Fruit fly (Drosophila melanogaster): ENCODE results near the gene CG32856.
A peak's percentile ranks its signal among the peaks of the same experiment; 100 is the strongest.

CG32856 gene

DNA sequence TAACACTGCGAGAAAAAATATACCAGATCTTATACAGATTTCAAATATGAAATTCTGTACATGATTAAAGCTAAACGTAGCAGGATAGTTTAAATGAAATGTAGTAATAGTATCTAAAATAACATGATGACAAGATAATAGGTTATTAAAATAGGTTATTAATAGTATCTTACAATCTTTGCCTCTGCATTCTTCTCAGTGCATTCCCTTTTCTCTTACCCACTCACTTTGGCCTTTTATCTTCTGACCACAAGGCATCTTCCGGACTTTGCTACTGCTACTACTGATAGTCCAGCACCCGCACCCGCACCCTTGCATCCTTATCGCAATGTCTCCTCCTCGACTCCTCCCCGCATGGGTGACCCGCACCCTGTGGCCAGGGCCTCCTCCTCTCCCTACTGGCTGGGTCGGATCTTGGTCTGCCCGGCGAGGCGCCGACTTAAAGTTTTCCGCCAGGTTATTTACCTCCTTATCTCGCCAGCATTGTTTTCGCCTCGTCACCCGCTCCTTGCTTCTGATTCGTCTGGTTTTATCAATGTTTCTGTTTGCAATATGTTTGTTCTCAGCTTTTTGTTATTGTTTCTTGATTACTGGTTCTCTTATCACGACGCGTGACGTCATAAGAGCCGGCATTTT is 19.4 kb upstream of the CG32856 start:
- TF ChIP-seq jim (GFP tag; optimal IDR thresholded peaks at IDR 0.05) (no peak), HLH106 (tag; optimal IDR thresholded peaks at IDR 0.05) (peak; percentile 70), fru (GFP tag; optimal IDR thresholded peaks at IDR 0.05) (peak; percentile 72), Jra (GFP tag; optimal IDR thresholded peaks at IDR 0.05) (peak; percentile 16), Dif (GFP tag; optimal IDR thresholded peaks at IDR 0.05; ENCODE audit: partially characterized antibody) (no peak), dmrt93B (GFP tag; optimal IDR thresholded peaks at IDR 0.05) (peak; percentile 7), Hnf4 (GFP tag; optimal IDR thresholded peaks at IDR 0.05) (peak; percentile 74), Vsx2 (GFP tag; optimal IDR thresholded peaks at IDR 0.05; ENCODE audit: partially characterized antibody) (no peak), h (GFP tag; optimal IDR thresholded peaks at IDR 0.05) (peak; percentile 65), Sp1 (GFP tag; optimal IDR thresholded peaks at IDR 0.05) (peak; percentile 68), foxo (GFP tag; optimal IDR thresholded peaks at IDR 0.05) (peak in 1 of 2 experiments; percentile 79), rgr (GFP tag; optimal IDR thresholded peaks at IDR 0.05) (peak; percentile 76), OdsH (GFP tag; optimal IDR thresholded peaks at IDR 0.05) (peak; percentile 73), Myc (optimal IDR thresholded peaks at IDR 0.05) (no peak), psq (GFP tag; optimal IDR thresholded peaks at IDR 0.05) (peak; percentile 73), Rel (GFP tag; optimal IDR thresholded peaks at IDR 0.05) (no peak), Rel (tag; optimal IDR thresholded peaks at IDR 0.05) (peak; percentile 11), sv (GFP tag; optimal IDR thresholded peaks at IDR 0.05) (no peak), ey (GFP tag; optimal IDR thresholded peaks at IDR 0.05) (peak; percentile 68), Hr78 (GFP tag; optimal IDR thresholded peaks at IDR 0.05) (no peak), pan (optimal IDR thresholded peaks at IDR 0.05) (no peak), dl (GFP tag; optimal IDR thresholded peaks at IDR 0.05; ENCODE audit: insufficient read depth in 1 of 2, partially characterized antibody in 2 of 2) (no peak), br (GFP tag; optimal IDR thresholded peaks at IDR 0.05) (peak; percentile 62)

dm6 chr3R:15983541-15984229 is 18.5 kb upstream of the CG32856 start:
- no peak for TF ChIP-seq sv (GFP tag; optimal IDR thresholded peaks at IDR 0.05)
- no peak for TF ChIP-seq h (GFP tag; optimal IDR thresholded peaks at IDR 0.05)
- TF ChIP-seq N (GFP tag; optimal IDR thresholded peaks at IDR 0.05) = no peak
- TF ChIP-seq Dif (GFP tag; optimal IDR thresholded peaks at IDR 0.05; ENCODE audit: partially characterized antibody) = no peak
- peak; percentile 46 for TF ChIP-seq Myc (optimal IDR thresholded peaks at IDR 0.05)
- no peak for TF ChIP-seq CrebA (GFP tag; optimal IDR thresholded peaks at IDR 0.05; ENCODE audit: borderline replicate concordance)

dm6 chr3R:15975170-15975569 is 10.0 kb upstream of the CG32856 start:
- TF ChIP-seq CG9705 (GFP tag; optimal IDR thresholded peaks at IDR 0.05) = no peak

DNA sequence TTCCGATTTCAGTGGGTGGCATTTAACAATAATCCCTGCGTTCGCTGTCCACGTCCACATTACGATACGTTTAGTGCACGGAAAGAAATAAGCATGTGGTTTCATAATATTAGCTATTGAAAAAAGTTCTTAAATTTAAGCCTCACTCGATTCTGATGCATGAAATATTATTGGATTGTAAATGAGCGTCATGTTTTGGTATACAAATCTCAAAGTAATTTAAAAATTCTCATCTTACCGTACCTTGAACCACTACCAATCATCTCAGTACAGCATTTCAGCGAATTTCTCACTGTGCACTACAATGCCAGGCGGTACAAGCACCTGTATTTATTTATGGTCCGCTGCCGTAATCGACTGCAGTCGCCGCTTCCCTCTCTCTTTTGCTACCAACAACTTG is 9.1 kb upstream of the CG32856 start:
- TF ChIP-seq psq (GFP tag; optimal IDR thresholded peaks at IDR 0.05) (no peak), pan (optimal IDR thresholded peaks at IDR 0.05) (no peak), CG9705 (GFP tag; optimal IDR thresholded peaks at IDR 0.05) (peak; percentile 1), brk (GFP tag; optimal IDR thresholded peaks at IDR 0.05) (no peak), ey (GFP tag; optimal IDR thresholded peaks at IDR 0.05) (peak; percentile 84), sv (GFP tag; optimal IDR thresholded peaks at IDR 0.05) (peak; percentile 66), dl (GFP tag; optimal IDR thresholded peaks at IDR 0.05; ENCODE audit: insufficient read depth in 1 of 2, partially characterized antibody in 2 of 2) (no peak), Dfd (GFP tag; optimal IDR thresholded peaks at IDR 0.05) (no peak), jim (GFP tag; optimal IDR thresholded peaks at IDR 0.05) (no peak), Hnf4 (GFP tag; optimal IDR thresholded peaks at IDR 0.05) (peak; percentile 63), N (GFP tag; optimal IDR thresholded peaks at IDR 0.05) (no peak), dsf (GFP tag; optimal IDR thresholded peaks at IDR 0.05; ENCODE audit: borderline replicate concordance) (no peak), Myc (optimal IDR thresholded peaks at IDR 0.05) (no peak), foxo (GFP tag; optimal IDR thresholded peaks at IDR 0.05) (peak; percentile 9 to 85), fru (GFP tag; optimal IDR thresholded peaks at IDR 0.05) (peak; percentile 84), Vsx2 (GFP tag; optimal IDR thresholded peaks at IDR 0.05; ENCODE audit: partially characterized antibody) (no peak), br (GFP tag; optimal IDR thresholded peaks at IDR 0.05) (peak; percentile 74), Hr78 (GFP tag; optimal IDR thresholded peaks at IDR 0.05) (no peak), Sp1 (GFP tag; optimal IDR thresholded peaks at IDR 0.05) (peak; percentile 53), CG32264 (GFP tag; optimal IDR thresholded peaks at IDR 0.05) (peak; percentile 29), Abd-B (GFP tag; optimal IDR thresholded peaks at IDR 0.05) (no peak), HLH106 (tag; optimal IDR thresholded peaks at IDR 0.05) (peak; percentile 79), Rel (GFP tag; optimal IDR thresholded peaks at IDR 0.05) (no peak), Rel (tag; optimal IDR thresholded peaks at IDR 0.05) (no peak), usp (GFP tag; optimal IDR thresholded peaks at IDR 0.05) (no peak), Dif (GFP tag; optimal IDR thresholded peaks at IDR 0.05; ENCODE audit: partially characterized antibody) (no peak), Mio (GFP tag; optimal IDR thresholded peaks at IDR 0.05) (peak; percentile 16), Hr83 (GFP tag; optimal IDR thresholded peaks at IDR 0.05; ENCODE audit: poor library complexity, severe bottlenecking) (peak; percentile 37), h (GFP tag; optimal IDR thresholded peaks at IDR 0.05) (peak; percentile 85), tai (GFP tag; optimal IDR thresholded peaks at IDR 0.05) (no peak), OdsH (GFP tag; optimal IDR thresholded peaks at IDR 0.05) (peak; percentile 69), woc (GFP tag; optimal IDR thresholded peaks at IDR 0.05) (peak; percentile 33), CrebA (GFP tag; optimal IDR thresholded peaks at IDR 0.05; ENCODE audit: borderline replicate concordance) (no peak), dmrt93B (GFP tag; optimal IDR thresholded peaks at IDR 0.05) (peak; percentile 37), rgr (GFP tag; optimal IDR thresholded peaks at IDR 0.05) (peak; percentile 80), GATAd (GFP tag; optimal IDR thresholded peaks at IDR 0.05) (no peak), lola (GFP tag; optimal IDR thresholded peaks at IDR 0.05) (no peak), Jra (GFP tag; optimal IDR thresholded peaks at IDR 0.05) (peak; percentile 37)

Measured in whole organism, wandering third instar larva.